Worm (Caenorhabditis elegans) whole organism, L4 larva: ENCODE data around the gene xbx-5.

Experiments used
- nhr-76 ChIP-seq: fragments of 150-350 bp; optimal IDR thresholded peaks from 2 replicates; lab custom pipeline; 2014; ENCODE audit warnings: missing biosample characterization, missing genetic modification characterization
- pqm-1 ChIP-seq: sonication (generic microtip); optimal IDR thresholded peaks from 2 replicates; lab custom pipeline; 2017; ENCODE audit warnings: missing biosample characterization, missing genetic modification characterization
- zfp-2 ChIP-seq: sonication (generic microtip); optimal IDR thresholded peaks from 2 replicates; lab custom pipeline; 2016; ENCODE audit warnings: mild to moderate bottlenecking, missing genetic modification characterization, missing compliant biosample characterization

DNA sequence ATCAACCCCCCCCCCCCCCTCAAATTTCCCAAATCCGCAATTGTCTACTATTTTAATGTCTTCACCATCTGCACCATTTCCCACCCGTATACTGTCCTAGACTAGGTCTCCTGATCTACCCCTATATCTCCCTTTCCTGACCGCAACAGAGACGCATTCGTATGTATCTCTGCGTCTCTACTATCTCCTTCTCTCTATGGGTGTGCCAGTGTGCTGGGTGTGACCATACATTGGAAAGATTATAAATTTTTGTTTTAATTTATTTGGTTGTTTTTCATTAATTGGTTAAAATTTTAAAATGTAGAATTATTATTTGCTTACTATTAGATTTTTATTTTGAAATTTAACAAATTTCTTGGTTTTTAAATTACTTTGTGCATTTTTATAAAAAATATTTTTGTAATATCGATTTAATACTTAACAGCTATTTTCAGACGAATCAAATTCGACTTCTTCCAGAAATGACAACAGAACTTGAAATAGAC, 17.7 kb upstream of the xbx-5 start, which contains the start of gene amx-1:
- no peak for TF ChIP-seq pqm-1 (tag; lab: Kevin White, UChicago)
- TF ChIP-seq zfp-2 = no peak
- no peak for TF ChIP-seq nhr-76 (tag; lab: Kevin White, UChicago)
